Worm (Caenorhabditis elegans) whole organism, L1 larva: ENCODE data around the gene ppm-1.D.

Source experiments
- C04F5.9 ChIP-seq: sonication (generic microtip); optimal IDR thresholded peaks from 2 replicates; lab custom pipeline; 2016; ENCODE audit warnings: missing genetic modification characterization, missing compliant biosample characterization
- C34B4.2 ChIP-seq: sonication (generic microtip); optimal IDR thresholded peaks from 2 replicates; lab custom pipeline; 2017; ENCODE audit warnings: mild to moderate bottlenecking, missing genetic modification characterization, missing compliant biosample characterization
- F16B12.6 ChIP-seq: fragments of 150-350 bp; optimal IDR thresholded peaks from 2 replicates; lab custom pipeline; 2014; ENCODE audit warnings: missing biosample characterization, missing genetic modification characterization
- Y116A8C.19 ChIP-seq: sonication (generic microtip); optimal IDR thresholded peaks from 2 replicates; lab custom pipeline; 2016; ENCODE audit warnings: missing compliant biosample characterization, missing genetic modification characterization, borderline replicate concordance
- aly-2 ChIP-seq: fragments of 150-350 bp; optimal IDR thresholded peaks from 2 replicates; lab custom pipeline; 2014; ENCODE audit warnings: missing biosample characterization, missing genetic modification characterization
- ama-1 ChIP-seq: fragments of 150-350 bp; optimal IDR thresholded peaks from 2 replicates; lab custom pipeline; 2014
- ceh-63 ChIP-seq: fragments of 200-800 bp; sonication (Bioruptor generic); optimal IDR thresholded peaks from 2 replicates; lab custom pipeline; 2018; ENCODE audit warnings: mild to moderate bottlenecking, missing genetic modification characterization, missing compliant biosample characterization
- ceh-8 ChIP-seq: fragments of 200-800 bp; sonication (Bioruptor generic); optimal IDR thresholded peaks from 2 replicates; lab custom pipeline; 2018; ENCODE audit warnings: mild to moderate bottlenecking, missing genetic modification characterization, moderate library complexity, missing compliant biosample characterization
- ceh-82 ChIP-seq, 3 experiments: fragments of 150-350 bp in 1 of 3; sonication (generic microtip) in 2 of 3; optimal IDR thresholded peaks; 2 replicates each; lab custom pipeline; 2014 to 2017; ENCODE audit warnings: missing biosample characterization in 3 of 3, missing genetic modification characterization in 3 of 3
- ceh-88 ChIP-seq: fragments of 200-800 bp; sonication (Bioruptor generic); IDR thresholded peaks from 2 replicates; pipeline ENCODE4 v1.3.6; 2022; ENCODE audit warnings: missing genetic modification characterization, missing compliant biosample characterization
- ceh-90 ChIP-seq: sonication (generic microtip); optimal IDR thresholded peaks from 2 replicates; lab custom pipeline; 2016; ENCODE audit warnings: missing genetic modification characterization, missing compliant biosample characterization
- dpl-1 ChIP-seq, 3 experiments: fragments of 150-350 bp in 2 of 3; sonication (generic microtip) in 1 of 3; optimal IDR thresholded peaks; 2 replicates each; lab custom pipeline; 2014 to 2017; ENCODE audit warnings: missing biosample characterization in 3 of 3, missing genetic modification characterization in 3 of 3, missing genetic modification reagents in 3 of 3
- efl-1 ChIP-seq, 4 experiments: fragments of 150-350 bp; optimal IDR thresholded peaks in 3 of 4; peaks in 1 of 4; 1 replicate in 1 of 4; 2 replicates in 3 of 4; lab custom pipeline; 2014; ENCODE audit warnings: missing biosample characterization in 2 of 4, missing genetic modification characterization in 2 of 4, missing genetic modification reagents in 2 of 4
- efl-3 ChIP-seq: fragments of 200-800 bp; sonication (Bioruptor generic); optimal IDR thresholded peaks from 2 replicates; lab custom pipeline; 2018; ENCODE audit warnings: mild to moderate bottlenecking, missing genetic modification characterization, missing compliant biosample characterization
- egl-13 ChIP-seq: sonication (generic microtip); optimal IDR thresholded peaks from 2 replicates; lab custom pipeline; 2016; ENCODE audit warnings: missing genotype, missing genetic modification reagents, missing genetic modification characterization, missing compliant biosample characterization
- elt-2 ChIP-seq: sonication (generic microtip); optimal IDR thresholded peaks from 2 replicates; lab custom pipeline; 2016; ENCODE audit warnings: missing genetic modification characterization, mild to moderate bottlenecking, inconsistent platforms, missing compliant biosample characterization, missing genetic modification reagents
- elt-3 ChIP-seq, 6 experiments: fragments of 150-350 bp in 1 of 6; sonication (generic microtip); optimal IDR thresholded peaks; 2 replicates each; lab custom pipeline; 2017 to 2018; ENCODE audit warnings: missing biosample characterization in 6 of 6, missing genetic modification characterization in 6 of 6, inconsistent platforms in 1 of 6
- fkh-8 ChIP-seq: sonication (generic microtip); optimal IDR thresholded peaks from 2 replicates; lab custom pipeline; 2016; ENCODE audit warnings: mild to moderate bottlenecking, missing genetic modification characterization, missing compliant biosample characterization
- fos-1 ChIP-seq: fragments of 150-350 bp; optimal IDR thresholded peaks from 2 replicates; lab custom pipeline; 2014; ENCODE audit warnings: missing biosample characterization, missing genetic modification characterization
- hlh-4 ChIP-seq: sonication (generic microtip); optimal IDR thresholded peaks from 2 replicates; lab custom pipeline; 2016; ENCODE audit warnings: mild to moderate bottlenecking, missing genetic modification characterization, missing compliant biosample characterization
- irx-1 ChIP-seq: sonication (generic microtip); optimal IDR thresholded peaks from 2 replicates; lab custom pipeline; 2016; ENCODE audit warnings: missing genetic modification characterization, missing compliant biosample characterization
- isw-1 ChIP-seq: fragments of 200-800 bp; sonication (Bioruptor generic); IDR thresholded peaks from 2 replicates; pipeline ENCODE4 v1.3.6; 2022; ENCODE audit warnings: missing genetic modification characterization, missing compliant biosample characterization
- lin-35 ChIP-seq, 2 experiments: fragments of 150-350 bp; optimal IDR thresholded peaks; 2 replicates each; lab custom pipeline; 2014; ENCODE audit warnings: missing biosample characterization in 2 of 2, missing genetic modification characterization in 2 of 2, missing genetic modification reagents in 2 of 2
- lin-39 ChIP-seq: fragments of 150-350 bp; optimal IDR thresholded peaks from 2 replicates; lab custom pipeline; 2014; ENCODE audit warnings: missing biosample characterization, missing genetic modification reagents, missing genetic modification characterization
- lir-3 ChIP-seq: sonication (generic microtip); optimal IDR thresholded peaks from 2 replicates; lab custom pipeline; 2016; ENCODE audit warnings: mild to moderate bottlenecking, missing genetic modification characterization, moderate library complexity, missing compliant biosample characterization; ENCODE audit not compliant: poor library complexity
- lsy-2 ChIP-seq, 2 experiments: fragments of 150-350 bp; optimal IDR thresholded peaks; 2 replicates each; lab custom pipeline; 2014; ENCODE audit warnings: missing biosample characterization in 2 of 2, missing genetic modification characterization in 2 of 2
- mef-2 ChIP-seq: fragments of 150-350 bp; optimal IDR thresholded peaks from 2 replicates; lab custom pipeline; 2014; ENCODE audit warnings: missing biosample characterization, missing genetic modification characterization
- nhr-12 ChIP-seq: sonication (generic microtip); optimal IDR thresholded peaks from 2 replicates; lab custom pipeline; 2017; ENCODE audit warnings: missing biosample characterization, missing genetic modification characterization
- nhr-19 ChIP-seq: fragments of 200-800 bp; sonication (Bioruptor generic); conservative IDR thresholded peaks from 2 replicates; pipeline ENCODE4 v1.3.6; 2022; ENCODE audit warnings: missing genetic modification characterization, missing compliant biosample characterization
- nhr-20 ChIP-seq: sonication (generic microtip); optimal IDR thresholded peaks from 2 replicates; lab custom pipeline; 2016; ENCODE audit warnings: mild to moderate bottlenecking, missing genetic modification characterization, missing compliant biosample characterization
- nhr-237 ChIP-seq: fragments of 150-350 bp; optimal IDR thresholded peaks from 2 replicates; lab custom pipeline; 2014; ENCODE audit warnings: missing biosample characterization, missing genetic modification characterization
- nhr-71 ChIP-seq: sonication (generic microtip); optimal IDR thresholded peaks from 2 replicates; lab custom pipeline; 2016; ENCODE audit warnings: mild to moderate bottlenecking, missing genetic modification characterization, moderate library complexity, missing compliant biosample characterization
- nhr-76 ChIP-seq: sonication (generic microtip); optimal IDR thresholded peaks from 2 replicates; lab custom pipeline; 2017; ENCODE audit warnings: missing biosample characterization, missing genetic modification characterization
- nhr-77 ChIP-seq: fragments of 150-350 bp; optimal IDR thresholded peaks from 2 replicates; lab custom pipeline; 2014; ENCODE audit warnings: missing biosample characterization, missing genetic modification characterization
- nhr-84 ChIP-seq: sonication (generic microtip); optimal IDR thresholded peaks from 2 replicates; lab custom pipeline; 2017; ENCODE audit warnings: missing biosample characterization, missing genetic modification characterization
- nhr-85 ChIP-seq: sonication (generic microtip); peaks from one replicate; lab custom pipeline; 2016; ENCODE audit warnings: missing genetic modification characterization, inconsistent platforms, missing compliant biosample characterization
- pax-3 ChIP-seq: fragments of 200-800 bp; sonication (Bioruptor generic); optimal IDR thresholded peaks from 2 replicates; lab custom pipeline; 2018; ENCODE audit warnings: mild to moderate bottlenecking, missing genetic modification characterization, moderate library complexity, missing compliant biosample characterization
- pqm-1 ChIP-seq: sonication (generic microtip); optimal IDR thresholded peaks from 3 replicates; lab custom pipeline; 2017; ENCODE audit warnings: missing biosample characterization, missing genetic modification characterization
- skn-1 ChIP-seq: fragments of 150-350 bp; optimal IDR thresholded peaks from 2 replicates; lab custom pipeline; 2014; ENCODE audit warnings: missing biosample characterization, missing genetic modification characterization
- sptf-1 ChIP-seq: fragments of 150-350 bp; optimal IDR thresholded peaks from 2 replicates; lab custom pipeline; 2014; ENCODE audit warnings: missing biosample characterization, missing genetic modification characterization
- sup-37 ChIP-seq: fragments of 200-800 bp; sonication (Bioruptor generic); optimal IDR thresholded peaks from 2 replicates; lab custom pipeline; 2018; ENCODE audit warnings: mild to moderate bottlenecking, missing genetic modification characterization, missing compliant biosample characterization
- swsn-7 ChIP-seq: sonication (generic microtip); optimal IDR thresholded peaks from 2 replicates; lab custom pipeline; 2016; ENCODE audit warnings: missing genetic modification characterization, missing compliant biosample characterization
- tlp-1 ChIP-seq: fragments of 150-350 bp; optimal IDR thresholded peaks from 2 replicates; lab custom pipeline; 2014; ENCODE audit warnings: missing biosample characterization, missing genetic modification characterization
- unc-130 ChIP-seq: fragments of 150-350 bp; optimal IDR thresholded peaks from 2 replicates; lab custom pipeline; 2017; ENCODE audit warnings: missing biosample characterization, missing genetic modification characterization, inconsistent platforms
- unc-62 ChIP-seq: fragments of 150-350 bp; optimal IDR thresholded peaks from 2 replicates; lab custom pipeline; 2014; ENCODE audit warnings: missing biosample characterization, missing genetic modification reagents, missing genetic modification characterization
- vab-15 ChIP-seq: sonication (generic microtip); optimal IDR thresholded peaks from 2 replicates; lab custom pipeline; 2017; ENCODE audit warnings: missing genotype, mild to moderate bottlenecking, missing genetic modification characterization, missing compliant biosample characterization
- xbp-1 ChIP-seq: sonication (generic microtip); optimal IDR thresholded peaks from 2 replicates; lab custom pipeline; 2016; ENCODE audit warnings: missing genetic modification characterization, missing compliant biosample characterization
- zip-4 ChIP-seq: fragments of 200-800 bp; sonication (Bioruptor generic); optimal IDR thresholded peaks from 2 replicates; lab custom pipeline; 2018; ENCODE audit warnings: mild to moderate bottlenecking, missing genetic modification characterization, moderate library complexity, missing compliant biosample characterization
- ztf-11 ChIP-seq, 2 experiments: sonication (generic microtip); optimal IDR thresholded peaks; 2 replicates each; lab custom pipeline; 2016 to 2017; ENCODE audit warnings: missing genetic modification characterization in 2 of 2, missing biosample characterization in 1 of 2, missing compliant biosample characterization in 1 of 2
- ztf-4 ChIP-seq: fragments of 150-350 bp; optimal IDR thresholded peaks from 2 replicates; lab custom pipeline; 2014; ENCODE audit warnings: missing biosample characterization, missing genetic modification characterization

The ppm-1.D gene

DNA sequence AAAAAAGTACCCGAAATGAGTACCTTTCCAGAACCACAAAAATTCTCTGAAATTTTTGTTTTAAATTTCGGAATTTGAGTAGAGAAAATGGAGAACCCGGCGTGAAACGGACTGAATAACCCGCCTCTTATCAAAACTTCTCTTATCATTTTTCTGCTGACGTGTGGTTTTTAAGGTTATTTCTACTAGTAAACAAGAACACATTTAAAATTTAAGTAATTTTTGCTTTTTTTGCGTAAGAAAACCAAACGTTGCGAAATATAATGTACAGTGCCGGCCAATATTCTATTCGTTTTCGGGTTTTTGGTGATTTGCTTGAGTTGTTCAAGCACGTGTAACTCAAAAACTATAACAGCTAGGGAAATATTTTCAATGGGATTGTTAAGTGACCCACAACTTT is 20.4 kb upstream of the ppm-1.D start:
- TF ChIP-seq F16B12.6 (tag; lab: Kevin White, UChicago) (no peak), elt-2 (tag; lab: Kevin White, UChicago) (no peak), nhr-20 (tag; lab: Kevin White, UChicago) (no peak), unc-130 (tag; lab: Kevin White, UChicago) (no peak), egl-13 (tag; lab: Kevin White, UChicago) (no peak), nhr-19 (GFP tag; lab: Robert Waterston, UW) (no peak), ceh-88 (GFP tag; lab: Robert Waterston, UW) (no peak), irx-1 (no peak), C04F5.9 (no peak), lir-3 (tag; lab: Kevin White, UChicago) (no peak), ztf-11 (tag; optimal IDR thresholded peaks at IDR 0.05; lab: Kevin White, UChicago) (no peak), sup-37 (no peak), vab-15 (no peak), ceh-63 (GFP tag; lab: Kevin White, UChicago) (no peak), pax-3 (tag; lab: Kevin White, UChicago) (no peak)

DNA sequence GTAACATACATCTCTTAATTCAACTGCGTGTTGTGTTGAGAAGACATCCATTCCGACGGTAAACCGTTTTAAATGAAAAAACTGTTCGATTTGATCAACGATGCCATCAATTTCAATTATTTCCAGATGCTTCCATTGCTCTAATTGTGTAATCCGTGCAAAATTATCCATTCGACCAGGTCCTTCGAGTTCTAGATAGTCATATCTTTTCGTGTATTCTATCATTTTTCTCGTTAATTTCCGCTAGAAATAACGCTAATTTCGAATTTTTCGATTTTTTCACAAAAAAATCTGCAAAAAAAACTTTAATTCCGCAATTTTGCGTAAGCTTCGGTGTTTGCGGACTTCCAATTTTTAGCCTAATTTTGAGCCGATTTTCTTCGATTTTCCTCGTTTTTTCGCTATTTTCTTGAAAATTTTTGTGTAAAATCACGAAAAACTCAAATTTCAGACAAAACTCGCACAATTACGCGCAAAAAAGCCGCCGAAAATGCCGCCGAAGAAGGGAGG is 17.3 kb upstream of the ppm-1.D start, which contains the start of the genes fbxa-66 and iffb-1:
TSS of gene fbxa-66 (minus strand) at position 51 of the 510 bp plus-strand sequence.
TSS of gene iffb-1 (plus strand) at position 452 of the 510 bp plus-strand sequence.
- TF ChIP-seq nhr-237 (tag; lab: Kevin White, UChicago) (no peak), egl-13 (tag; lab: Kevin White, UChicago) (no peak), F16B12.6 (tag; lab: Kevin White, UChicago) (peak; percentile 85), C34B4.2 (no peak), nhr-76 (no peak), ceh-90 (tag; lab: Kevin White, UChicago) (no peak), ztf-4 (no peak), irx-1 (no peak), efl-3 (no peak), efl-1 (optimal IDR thresholded peaks at IDR 0.05; lab: Kevin White, UChicago) (peak; percentile 42 to 62), efl-1 (GFP tag; optimal IDR thresholded peaks at IDR 0.05 in 1 of 2; lab: Kevin White, UChicago) (peak; percentile 65 to 95), pqm-1 (tag; lab: Kevin White, UChicago) (no peak), ceh-8 (GFP tag; lab: Kevin White, UChicago) (no peak), Y116A8C.19 (tag; lab: Kevin White, UChicago) (no peak), nhr-84 (tag; lab: Kevin White, UChicago) (no peak), elt-2 (tag; lab: Kevin White, UChicago) (no peak), lsy-2 (tag; optimal IDR thresholded peaks at IDR 0.05; lab: Kevin White, UChicago) (peak; percentile 39 to 47), skn-1 (tag; lab: Kevin White, UChicago) (peak; percentile 9), mef-2 (tag; lab: Kevin White, UChicago) (no peak), nhr-85 (tag; lab: Kevin White, UChicago) (peak; percentile 51), aly-2 (tag; lab: Kevin White, UChicago) (no peak), dpl-1 (GFP tag; optimal IDR thresholded peaks at IDR 0.05; lab: Kevin White, UChicago) (peak; percentile 25 to 70 (median 55)), fos-1 (tag; lab: Kevin White, UChicago) (no peak), zip-4 (GFP tag; lab: Kevin White, UChicago) (no peak), nhr-12 (tag; lab: Kevin White, UChicago) (no peak), lin-39 (tag; lab: Kevin White, UChicago) (no peak), hlh-4 (no peak), unc-62 (GFP tag; lab: Kevin White, UChicago) (no peak), fkh-8 (tag; lab: Kevin White, UChicago) (no peak), nhr-77 (tag; lab: Kevin White, UChicago) (no peak), ceh-82 (tag; optimal IDR thresholded peaks at IDR 0.05; lab: Kevin White, UChicago) (peak in 1 of 3 experiments; percentile 30), nhr-71 (no peak), xbp-1 (tag; lab: Kevin White, UChicago) (peak; percentile 2), ama-1 (lab: Kevin White, UChicago) (no peak), isw-1 (GFP tag; lab: Robert Waterston, UW) (0 out of 2 replicates have a peak, but pooled peaks have one; percentile 4), sup-37 (no peak), sptf-1 (tag; lab: Kevin White, UChicago) (no peak), lin-35 (GFP tag; optimal IDR thresholded peaks at IDR 0.05; lab: Kevin White, UChicago) (peak; percentile 37 to 55), swsn-7 (tag; lab: Kevin White, UChicago) (no peak), ceh-63 (GFP tag; lab: Kevin White, UChicago) (no peak), tlp-1 (tag; lab: Kevin White, UChicago) (no peak), unc-130 (tag; lab: Kevin White, UChicago) (no peak), vab-15 (no peak), elt-3 (tag; optimal IDR thresholded peaks at IDR 0.05; lab: Kevin White, UChicago) (no peak), nhr-20 (tag; lab: Kevin White, UChicago) (no peak)
